Worm (Caenorhabditis elegans): ENCODE data around the gene Y41C4A.9.

DNA sequence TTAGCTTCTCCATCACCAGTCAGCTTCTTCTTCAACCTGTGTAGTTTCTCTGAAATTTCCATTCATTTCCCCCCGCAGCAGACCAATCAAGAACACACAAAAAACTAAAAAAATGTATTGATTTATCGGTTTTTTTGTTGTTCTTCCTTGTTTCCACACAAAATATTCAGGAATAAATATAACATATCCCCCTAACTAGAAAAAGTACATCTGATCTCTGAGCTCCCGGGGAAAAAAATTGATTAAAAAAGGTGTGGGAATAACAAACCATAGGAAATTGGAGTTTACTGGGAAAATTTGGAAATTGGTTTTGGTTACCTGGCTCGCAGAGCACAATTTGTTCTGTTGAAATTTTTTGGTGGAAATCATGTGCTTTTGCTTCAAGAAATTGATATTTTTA lies 23.5 kb downstream of the Y41C4A.9 start, which contains the start of gene Y41C4A.22:
- no peak for TF ChIP-seq unc-62 (GFP tag; optimal IDR thresholded peaks at IDR 0.05)
- TF ChIP-seq mcd-1 (GFP tag; IDR thresholded peaks at IDR 0.05), result no peak
- no peak for TF ChIP-seq efl-1 (GFP tag; optimal IDR thresholded peaks at IDR 0.05)
- TF ChIP-seq C06A6.2 (GFP tag; conservative IDR thresholded peaks at IDR 0.05), result no peak
- TF ChIP-seq him-1 (tag; optimal IDR thresholded peaks at IDR 0.05), result no peak
- no peak for TF ChIP-seq egl-18 (GFP tag; IDR thresholded peaks at IDR 0.05)
- TF ChIP-seq dpl-1 (GFP tag; optimal IDR thresholded peaks at IDR 0.05), result no peak
- TF ChIP-seq let-526 (GFP tag; IDR thresholded peaks at IDR 0.05), result no peak
- TF ChIP-seq Y56A3A.18 (GFP tag; IDR thresholded peaks at IDR 0.05), result no peak
- TF ChIP-seq aptf-3 (GFP tag; IDR thresholded peaks at IDR 0.05), result no peak
- no peak for TF ChIP-seq tbx-9 (tag; optimal IDR thresholded peaks at IDR 0.05; ENCODE audit: borderline replicate concordance)

All from whole organism, young adult.